Fruit fly (Drosophila melanogaster): ENCODE data around the gene Pgm1.

DNA sequence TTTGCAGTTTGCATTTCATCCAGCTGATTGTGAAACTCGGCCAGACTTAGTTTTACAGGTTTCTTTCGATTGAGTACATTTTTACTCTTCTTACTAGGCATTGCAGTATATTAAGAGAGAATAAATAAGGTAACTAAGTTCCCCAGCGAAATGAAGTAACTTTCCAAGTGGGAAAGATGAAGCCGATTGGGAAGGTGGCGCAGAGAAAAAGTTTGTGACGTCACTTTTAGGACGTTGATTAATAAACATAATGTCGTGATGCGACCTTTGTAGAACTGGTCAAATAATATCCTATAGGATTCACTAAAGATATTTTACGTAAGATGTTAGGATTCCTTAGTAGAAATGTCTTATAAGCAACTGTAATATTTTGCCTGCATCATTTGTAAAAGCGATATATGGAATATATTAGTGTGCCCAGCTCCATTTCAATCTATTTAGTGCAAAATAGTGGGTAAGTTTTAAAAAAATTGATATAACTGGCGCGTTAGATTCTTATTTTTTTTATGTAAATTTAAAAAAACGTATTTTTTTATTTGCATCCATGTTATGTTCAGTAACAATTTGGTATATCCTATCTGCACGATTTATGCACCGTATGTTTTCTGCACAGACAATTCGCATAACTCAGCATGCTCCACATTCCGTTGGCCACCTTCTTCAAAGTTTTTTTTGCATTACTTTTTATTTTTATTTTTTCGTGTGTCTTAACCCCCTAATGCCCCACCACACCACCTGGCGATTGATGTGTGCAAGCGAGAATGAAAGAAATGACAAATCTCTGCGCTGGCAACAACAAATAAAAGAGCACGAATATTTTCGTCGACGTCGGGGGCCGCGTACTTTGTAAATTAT is 15.6 kb upstream of the Pgm1 start, which contains the start of gene CG32152:
- no peak for TF ChIP-seq Sin3A (optimal IDR thresholded peaks at IDR 0.05)
- TF ChIP-seq h (optimal IDR thresholded peaks at IDR 0.05) = no peak
